Fruit fly (Drosophila melanogaster) whole organism, embryonic: ENCODE measurements around the gene ppk7.

Experiments used
- Aef1 ChIP-seq: fragments of 200-800 bp; sonication (Bioruptor generic); IDR thresholded peaks from 3 replicates; pipeline ENCODE4 v1.3.6; 2022; ENCODE audit warnings: missing biosample characterization, missing genetic modification characterization
- CG10274 ChIP-seq: fragments of 200-800 bp; sonication (Bioruptor generic); optimal IDR thresholded peaks from 3 replicates; lab custom pipeline; 2017; ENCODE audit warnings: missing biosample characterization, mild to moderate bottlenecking, missing genetic modification characterization
- CG11504 ChIP-seq: fragments of 200-800 bp; sonication (Bioruptor generic); optimal IDR thresholded peaks from 3 replicates; lab custom pipeline; 2019; ENCODE audit warnings: missing biosample characterization, mild to moderate bottlenecking, missing genetic modification characterization, moderate library complexity
- CG1233 ChIP-seq: fragments of 200-800 bp; sonication (Bioruptor generic); optimal IDR thresholded peaks from 4 replicates; lab custom pipeline; 2018; ENCODE audit warnings: missing biosample characterization, mild to moderate bottlenecking, missing genetic modification characterization
- CG12391 ChIP-seq: fragments of 200-800 bp; sonication (Bioruptor generic); optimal IDR thresholded peaks from 3 replicates; lab custom pipeline; 2018; ENCODE audit warnings: missing biosample characterization, mild to moderate bottlenecking, missing genetic modification characterization, moderate library complexity
- CG13775 ChIP-seq: fragments of 200-800 bp; sonication (Bioruptor generic); optimal IDR thresholded peaks from 3 replicates; lab custom pipeline; 2017; ENCODE audit warnings: missing biosample characterization, mild to moderate bottlenecking, missing genetic modification characterization
- CG15073 ChIP-seq: fragments of 200-800 bp; sonication (Bioruptor generic); optimal IDR thresholded peaks from 2 replicates; lab custom pipeline; 2016; ENCODE audit warnings: missing biosample characterization, missing genetic modification characterization
- CG1792 ChIP-seq: fragments of 200-800 bp; sonication (Bioruptor generic); optimal IDR thresholded peaks from 2 replicates; lab custom pipeline; 2016; ENCODE audit warnings: missing biosample characterization, missing genetic modification characterization
- CG2678 ChIP-seq: fragments of 200-800 bp; sonication (Bioruptor generic); optimal IDR thresholded peaks from 3 replicates; lab custom pipeline; 2019; ENCODE audit warnings: missing biosample characterization, mild to moderate bottlenecking, missing genetic modification characterization, moderate library complexity
- CG30431 ChIP-seq: fragments of 200-800 bp; sonication (Bioruptor generic); optimal IDR thresholded peaks from 2 replicates; lab custom pipeline; 2017; ENCODE audit warnings: missing biosample characterization, missing genetic modification characterization
- CG3065 ChIP-seq: fragments of 200-800 bp; sonication (Bioruptor generic); optimal IDR thresholded peaks from 2 replicates; lab custom pipeline; 2016; ENCODE audit warnings: missing biosample characterization, missing genetic modification characterization
- CG31365 ChIP-seq: fragments of 200-800 bp; sonication (Bioruptor generic); optimal IDR thresholded peaks from 2 replicates; lab custom pipeline; 2018; ENCODE audit warnings: missing biosample characterization, mild to moderate bottlenecking, missing genetic modification characterization
- CG6689 ChIP-seq: fragments of 200-800 bp; sonication (Bioruptor generic); IDR thresholded peaks from 2 replicates; pipeline ENCODE4 v1.3.6; 2022; ENCODE audit warnings: missing biosample characterization, missing genetic modification characterization
- CG8089 ChIP-seq: fragments of 200-800 bp; sonication (Bioruptor generic); optimal IDR thresholded peaks from 3 replicates; lab custom pipeline; 2016; ENCODE audit warnings: missing biosample characterization, missing genetic modification characterization
- CG8290 ChIP-seq, 3 experiments: fragments of 200-800 bp; sonication (Bioruptor generic); optimal IDR thresholded peaks; 2 replicates each; lab custom pipeline; 2016 to 2019; ENCODE audit warnings: missing biosample characterization in 3 of 3, missing genetic modification characterization in 3 of 3, mild to moderate bottlenecking in 2 of 3, moderate library complexity in 1 of 3
- CG8924 ChIP-seq: fragments of 200-800 bp; optimal IDR thresholded peaks from 3 replicates; lab custom pipeline; 2019; ENCODE audit warnings: missing biosample characterization, mild to moderate bottlenecking, missing genetic modification characterization, moderate library complexity
- CG9609 ChIP-seq: fragments of 200-800 bp; sonication (Bioruptor generic); optimal IDR thresholded peaks from 3 replicates; lab custom pipeline; 2016; ENCODE audit warnings: missing biosample characterization, missing genetic modification characterization
- CG9932 ChIP-seq: fragments of 200-800 bp; sonication (Bioruptor generic); IDR thresholded peaks from 2 replicates; pipeline ENCODE4 v1.3.6; 2022; ENCODE audit warnings: missing biosample characterization, missing genetic modification characterization
- CoRest ChIP-seq: fragments of 200-800 bp; sonication (Bioruptor generic); optimal IDR thresholded peaks from 3 replicates; lab custom pipeline; 2018; ENCODE audit warnings: missing biosample characterization, mild to moderate bottlenecking, missing genetic modification characterization, moderate library complexity
- Dip3 ChIP-seq: fragments of 200-800 bp; sonication (Bioruptor generic); optimal IDR thresholded peaks from 3 replicates; lab custom pipeline; 2016; ENCODE audit warnings: missing biosample characterization, missing genetic modification characterization
- Drgx ChIP-seq: fragments of 200-800 bp; sonication (Bioruptor generic); IDR thresholded peaks from 2 replicates; pipeline ENCODE4 v1.3.6; 2022; ENCODE audit warnings: missing biosample characterization, missing genetic modification characterization
- Elba2 ChIP-seq: fragments of 200-800 bp; sonication (Bioruptor generic); optimal IDR thresholded peaks from 3 replicates; lab custom pipeline; 2016; ENCODE audit warnings: missing biosample characterization, missing genetic modification characterization
- Ets97D ChIP-seq: fragments of 200-800 bp; sonication (Bioruptor generic); optimal IDR thresholded peaks from 3 replicates; lab custom pipeline; 2016; ENCODE audit warnings: missing biosample characterization, missing genetic modification characterization
- Fer3 ChIP-seq: fragments of 200-800 bp; sonication (Bioruptor generic); optimal IDR thresholded peaks from 2 replicates; lab custom pipeline; 2018; ENCODE audit warnings: missing biosample characterization, mild to moderate bottlenecking, missing genetic modification characterization, moderate library complexity
- Hmr ChIP-seq: fragments of 200-800 bp; sonication (Bioruptor generic); optimal IDR thresholded peaks from 3 replicates; lab custom pipeline; 2017; ENCODE audit warnings: mild to moderate bottlenecking, missing biosample characterization, missing genetic modification reagents, missing genetic modification characterization
- Med ChIP-seq: fragments of 200-800 bp; sonication (Bioruptor generic); peaks from one replicate; lab custom pipeline; 2016; ENCODE audit warnings: missing biosample characterization, missing genetic modification characterization, mild to moderate bottlenecking, inconsistent platforms, moderate library complexity
- NK7.1 ChIP-seq: fragments of 200-800 bp; sonication (Bioruptor generic); optimal IDR thresholded peaks from 3 replicates; lab custom pipeline; 2016; ENCODE audit warnings: missing biosample characterization, missing genetic modification characterization
- Oaz ChIP-seq: fragments of 200-800 bp; sonication (Bioruptor generic); IDR thresholded peaks from 2 replicates; pipeline ENCODE4 v1.3.6; 2022; ENCODE audit warnings: missing biosample characterization, missing genetic modification characterization
- Rx ChIP-seq: fragments of 200-800 bp; sonication (Bioruptor generic); IDR thresholded peaks from 2 replicates; pipeline ENCODE4 v1.3.6; 2022; ENCODE audit warnings: missing biosample characterization, missing genetic modification characterization
- Sox100B ChIP-seq: fragments of 200-800 bp; sonication (Bioruptor generic); optimal IDR thresholded peaks from 3 replicates; lab custom pipeline; 2018; ENCODE audit warnings: missing biosample characterization, mild to moderate bottlenecking, missing genetic modification characterization
- Sox102F ChIP-seq: fragments of 200-800 bp; sonication (Bioruptor generic); optimal IDR thresholded peaks from 2 replicates; lab custom pipeline; 2018; ENCODE audit warnings: missing biosample characterization, mild to moderate bottlenecking, missing genetic modification characterization, moderate library complexity
- Ssrp ChIP-seq: fragments of 200-800 bp; sonication (Bioruptor generic); optimal IDR thresholded peaks from 2 replicates; lab custom pipeline; 2018; ENCODE audit warnings: missing biosample characterization, mild to moderate bottlenecking, missing genetic modification characterization, moderate library complexity
- Stat92E ChIP-seq, 3 experiments: fragments of >200 bp in 2 of 3; fragments of 200-800 bp in 1 of 3; sonication (Bioruptor generic) in 1 of 3; optimal IDR thresholded peaks; 2 replicates each; lab custom pipeline; 2017 to 2019; ENCODE audit warnings: missing biosample characterization in 3 of 3, missing genetic modification characterization in 3 of 3, mild to moderate bottlenecking in 1 of 3, moderate library complexity in 1 of 3
- Xbp1 ChIP-seq: fragments of 200-800 bp; sonication (Bioruptor generic); optimal IDR thresholded peaks from 3 replicates; lab custom pipeline; 2016; ENCODE audit warnings: missing biosample characterization, mild to moderate bottlenecking, missing genetic modification characterization
- Xrp1 ChIP-seq: fragments of 200-800 bp; sonication (Bioruptor generic); IDR thresholded peaks from 2 replicates; pipeline ENCODE4 v1.3.6; 2022; ENCODE audit warnings: missing biosample characterization, missing genetic modification characterization
- abd-A ChIP-seq: fragments of 200-800 bp; sonication (Bioruptor generic); optimal IDR thresholded peaks from 3 replicates; lab custom pipeline; 2019; ENCODE audit warnings: missing biosample characterization, mild to moderate bottlenecking, missing genetic modification characterization, moderate library complexity
- bowl ChIP-seq: fragments of 200-800 bp; sonication (Bioruptor generic); IDR thresholded peaks from 2 replicates; pipeline ENCODE4 v1.3.6; 2022; ENCODE audit warnings: missing biosample characterization, missing genetic modification characterization
- br ChIP-seq: fragments of >200 bp; optimal IDR thresholded peaks from 2 replicates; lab custom pipeline; 2017
- cg ChIP-seq: fragments of 200-800 bp; sonication (Bioruptor generic); optimal IDR thresholded peaks from 3 replicates; lab custom pipeline; 2019; ENCODE audit warnings: missing biosample characterization, mild to moderate bottlenecking, missing genetic modification characterization, moderate library complexity
- croc ChIP-seq: fragments of 200-800 bp; sonication (Bioruptor generic); conservative IDR thresholded peaks from 3 replicates; pipeline ENCODE4 v1.3.6; 2022; ENCODE audit warnings: missing biosample characterization, missing genetic modification characterization
- dpn ChIP-seq, 2 experiments: fragments of 200-800 bp; sonication (Bioruptor generic); optimal IDR thresholded peaks; 3 replicates each; lab custom pipeline; 2016; ENCODE audit warnings: missing biosample characterization in 2 of 2, missing genetic modification characterization in 2 of 2
- eyg ChIP-seq: fragments of 200-800 bp; sonication (Bioruptor generic); optimal IDR thresholded peaks from 3 replicates; lab custom pipeline; 2016; ENCODE audit warnings: missing biosample characterization, missing genetic modification characterization
- fd3F ChIP-seq: fragments of 200-800 bp; sonication (Bioruptor generic); optimal IDR thresholded peaks from 2 replicates; lab custom pipeline; 2018; ENCODE audit warnings: missing biosample characterization, mild to moderate bottlenecking, missing genetic modification characterization, moderate library complexity
- ken ChIP-seq: fragments of 200-800 bp; sonication (Bioruptor generic); IDR thresholded peaks from 3 replicates; pipeline ENCODE4 v1.3.6; 2022; ENCODE audit warnings: missing biosample characterization, missing genetic modification characterization
- pan ChIP-seq, 4 experiments: fragments of >200 bp in 3 of 4; fragments of 200-800 bp in 1 of 4; sonication (Bioruptor generic) in 1 of 4; optimal IDR thresholded peaks in 3 of 4; IDR thresholded peaks in 1 of 4; 2 replicates each; pipeline versions ENCODE4 v1.3.6 to Lab custom; 2017 to 2022; ENCODE audit warnings: missing biosample characterization in 2 of 4, missing genetic modification characterization in 2 of 4, mixed read lengths in 1 of 4
- phol ChIP-seq: fragments of 200-800 bp; sonication (Bioruptor generic); optimal IDR thresholded peaks from 3 replicates; lab custom pipeline; 2018; ENCODE audit warnings: missing biosample characterization, mild to moderate bottlenecking, missing genetic modification characterization, moderate library complexity
- ranshi ChIP-seq: fragments of 200-800 bp; sonication (Bioruptor generic); IDR thresholded peaks from 2 replicates; pipeline ENCODE4 v1.3.6; 2022; ENCODE audit warnings: missing biosample characterization, missing genetic modification characterization
- sens-2 ChIP-seq: fragments of 200-800 bp; sonication (Bioruptor generic); IDR thresholded peaks from 2 replicates; pipeline ENCODE4 v1.3.6; 2022; ENCODE audit warnings: missing biosample characterization, missing genetic modification characterization
- sna ChIP-seq: fragments of 200-800 bp; sonication (Bioruptor generic); IDR thresholded peaks from 2 replicates; pipeline ENCODE4 v1.3.6; 2022; ENCODE audit warnings: missing biosample characterization, missing genetic modification characterization; ENCODE audit not compliant: partially characterized antibody
- trh ChIP-seq: fragments of 200-800 bp; sonication (Bioruptor generic); optimal IDR thresholded peaks from 2 replicates; lab custom pipeline; 2016; ENCODE audit warnings: missing biosample characterization, missing genetic modification characterization
- zfh1 ChIP-seq: fragments of 200-800 bp; sonication (Bioruptor generic); IDR thresholded peaks from 3 replicates; pipeline ENCODE4 v1.3.6; 2022; ENCODE audit warnings: missing biosample characterization, missing genetic modification characterization

ppk7 gene

DNA sequence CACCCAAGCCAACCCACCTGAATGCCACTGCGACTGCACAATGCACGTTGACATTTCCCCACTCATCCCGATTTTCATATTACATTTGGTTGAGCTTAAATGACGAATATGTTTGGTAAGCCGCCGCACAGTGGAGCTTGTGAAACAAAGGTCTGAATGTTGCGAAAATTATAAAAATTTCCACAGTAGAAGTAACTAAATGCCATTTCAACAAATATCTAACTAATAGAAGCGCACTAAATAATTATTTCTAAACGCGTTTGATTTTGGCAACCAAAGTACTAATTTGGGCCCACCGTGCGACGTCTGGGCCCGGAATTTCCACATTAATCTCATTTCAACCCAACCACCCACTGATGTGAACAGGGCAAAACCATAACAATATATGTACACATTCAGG lies 47.2 kb downstream of the ppk7 start (continued):
- TF ChIP-seq Ssrp (peak; percentile 12), NK7.1 (no peak), Aef1 (GFP tag; lab: Robert Waterston, UW) (no peak), cg (GFP tag; lab: Kevin White, UChicago) (no peak), CG8290 (GFP tag; optimal IDR thresholded peaks at IDR 0.05; lab: Kevin White, UChicago) (no peak), CG8290 (tag; optimal IDR thresholded peaks at IDR 0.05; lab: Kevin White, UChicago) (no peak), pan (optimal IDR thresholded peaks at IDR 0.05; lab: Kevin White, UChicago) (no peak), pan (GFP tag; optimal IDR thresholded peaks at IDR 0.05 in 1 of 2, IDR thresholded peaks at IDR 0.05 in 1 of 2) (no peak), bowl (no peak), CG8924 (tag; lab: Kevin White, UChicago) (no peak), Rx (GFP tag; lab: Robert Waterston, UW) (no peak), CG15073 (GFP tag; lab: Kevin White, UChicago) (no peak), trh (GFP tag; lab: Kevin White, UChicago) (no peak), CG10274 (GFP tag; lab: Kevin White, UChicago) (no peak), croc (GFP tag; lab: Robert Waterston, UW) (no peak), sna (no peak), CG1792 (no peak), CG8089 (GFP tag; lab: Kevin White, UChicago) (no peak), abd-A (no peak), phol (peak; percentile 23), ken (no peak), br (lab: Kevin White, UChicago) (no peak), Dip3 (GFP tag; lab: Kevin White, UChicago) (no peak), Sox102F (GFP tag; lab: Kevin White, UChicago) (peak; percentile 59), Sox100B (GFP tag; lab: Kevin White, UChicago) (no peak), ranshi (no peak), CG9932 (GFP tag; lab: Robert Waterston, UW) (no peak), zfh1 (peak; percentile 39; the same call in 1 of the 3 replicates), CG30431 (GFP tag; lab: Kevin White, UChicago) (no peak), CoRest (no peak), Elba2 (no peak), CG6689 (0 out of 2 replicates have a peak, but pooled peaks have one; percentile 15), Drgx (GFP tag; lab: Robert Waterston, UW) (no peak), CG13775 (no peak), CG9609 (no peak), CG11504 (tag; lab: Kevin White, UChicago) (peak; percentile 54), Ets97D (GFP tag; lab: Kevin White, UChicago) (no peak), Xrp1 (GFP tag; lab: Robert Waterston, UW) (peak; percentile 39; the same call in 1 of the 2 replicates), CG12391 (tag; lab: Kevin White, UChicago) (peak; percentile 7), Stat92E (GFP tag; optimal IDR thresholded peaks at IDR 0.05; lab: Kevin White, UChicago) (no peak), CG31365 (tag; lab: Kevin White, UChicago) (no peak), Fer3 (tag; lab: Kevin White, UChicago) (no peak), dpn (GFP tag; optimal IDR thresholded peaks at IDR 0.05; lab: Kevin White, UChicago) (peak in 1 of 2 experiments; percentile 22), CG2678 (tag; lab: Kevin White, UChicago) (peak; percentile 10), fd3F (GFP tag; lab: Kevin White, UChicago) (no peak), CG3065 (GFP tag; lab: Kevin White, UChicago) (no peak), eyg (GFP tag; lab: Kevin White, UChicago) (no peak), CG1233 (no peak), Oaz (GFP tag; lab: Robert Waterston, UW) (no peak), Med (peak; percentile 78), Xbp1 (peak; percentile 34), sens-2 (GFP tag; lab: Robert Waterston, UW) (no peak), Hmr (GFP tag; lab: Kevin White, UChicago) (no peak)
